Worm (Caenorhabditis elegans) whole organism, young adult: ENCODE measurements around the gene F10E7.6.

Source experiments
- ceh-58 ChIP-seq: fragments of 200-800 bp; sonication (Bioruptor generic); IDR thresholded peaks from 2 replicates; pipeline ENCODE4 v1.3.6; 2022; ENCODE audit warnings: missing genetic modification characterization, missing compliant biosample characterization
- egl-44 ChIP-seq: fragments of 200-800 bp; sonication (Bioruptor generic); IDR thresholded peaks from 2 replicates; pipeline ENCODE4 v1.3.6; 2022; ENCODE audit warnings: missing genetic modification reagents, missing genetic modification characterization, missing compliant biosample characterization
- lir-1 ChIP-seq: fragments of 200-800 bp; sonication (Bioruptor generic); conservative IDR thresholded peaks from 2 replicates; pipeline ENCODE4 v1.3.6; 2022; ENCODE audit warnings: missing genetic modification reagents, missing genetic modification characterization, missing compliant biosample characterization
- lsy-27 ChIP-seq: sonication (generic microtip); optimal IDR thresholded peaks from 2 replicates; lab custom pipeline; 2017; ENCODE audit warnings: missing genetic modification characterization, mild to moderate bottlenecking, missing compliant biosample characterization, antibody characterized with exemption, missing genotype, borderline replicate concordance; ENCODE audit not compliant: insufficient read depth
- pha-4 ChIP-seq: fragments of 150-350 bp; sonication (generic microtip); optimal IDR thresholded peaks from 2 replicates; lab custom pipeline; 2014; ENCODE audit warnings: missing biosample characterization, missing genetic modification reagents, missing genetic modification characterization
- tbx-9 ChIP-seq: sonication (generic microtip); optimal IDR thresholded peaks from 2 replicates; lab custom pipeline; 2016; ENCODE audit warnings: borderline replicate concordance, missing genetic modification characterization, inconsistent platforms, missing compliant biosample characterization
- ztf-28 ChIP-seq: fragments of 200-800 bp; sonication (Bioruptor generic); IDR thresholded peaks from 2 replicates; pipeline ENCODE4 v1.3.6; 2022; ENCODE audit warnings: missing genetic modification reagents, missing genetic modification characterization, missing compliant biosample characterization

ce11 chrII:7157415-7157814 lies 44.5 kb downstream of the F10E7.6 start:
- no peak for TF ChIP-seq lsy-27 (tag; lab: Kevin White, UChicago)
- TF ChIP-seq tbx-9 = no peak
- TF ChIP-seq ztf-28 (GFP tag; lab: Robert Waterston, UW) = no peak
- no peak for TF ChIP-seq pha-4 (tag; lab: Kevin White, UChicago)
- TF ChIP-seq ceh-58 = no peak
- TF ChIP-seq egl-44 = no peak
- no peak for TF ChIP-seq lir-1 (GFP tag; lab: Robert Waterston, UW)
